Worm (Caenorhabditis elegans) whole organism, midembryonic: ENCODE measurements around the gene T05A7.7.

Experiments
- flt-1 ChIP-seq: fragments of 200-800 bp; sonication (Bioruptor generic); IDR thresholded peaks from 2 replicates; pipeline ENCODE4 v1.3.6; 2022; ENCODE audit warnings: missing genetic modification characterization, missing compliant biosample characterization
- klf-2 ChIP-seq: fragments of 200-800 bp; sonication (Bioruptor generic); conservative IDR thresholded peaks from 2 replicates; pipeline ENCODE4 v1.3.6; 2022; ENCODE audit warnings: missing genetic modification reagents, missing genetic modification characterization, missing compliant biosample characterization
- ref-1 ChIP-seq: fragments of 200-800 bp; sonication (Bioruptor generic); conservative IDR thresholded peaks from 2 replicates; pipeline ENCODE4 v1.3.6; 2022; ENCODE audit warnings: missing genetic modification reagents, missing genetic modification characterization, missing compliant biosample characterization
- tab-1 ChIP-seq: fragments of 200-800 bp; sonication (Bioruptor generic); IDR thresholded peaks from 2 replicates; pipeline ENCODE4 v1.3.6; 2022; ENCODE audit warnings: missing genetic modification characterization, missing compliant biosample characterization
- ztf-23 ChIP-seq: fragments of 200-800 bp; sonication (Bioruptor generic); IDR thresholded peaks from 2 replicates; pipeline ENCODE4 v1.3.6; 2022; ENCODE audit warnings: missing genetic modification reagents, missing genetic modification characterization, missing compliant biosample characterization

- TF ChIP-seq flt-1 (GFP tag; lab: Robert Waterston, UW) (no peak), ref-1 (GFP tag; lab: Robert Waterston, UW) (no peak), tab-1 (GFP tag; lab: Robert Waterston, UW) (no peak), ztf-23 (GFP tag; lab: Robert Waterston, UW) (no peak), klf-2 (GFP tag; lab: Robert Waterston, UW) (no peak)
Observed at ce11 chrII:4703011-4703410, 21.7 kb upstream of the T05A7.7 start.
